Fruit fly (Drosophila melanogaster) whole organism, wandering third instar larva: ENCODE measurements around the gene Rpp14a.
A peak's percentile ranks its signal among the peaks of the same experiment; 100 is the strongest.

Experiments used
- Hr78 ChIP-seq: fragments of >200 bp; optimal IDR thresholded peaks from 2 replicates; lab custom pipeline; 2017; ENCODE audit warnings: missing biosample characterization, missing genetic modification characterization
- Jra ChIP-seq: sonication (Bioruptor generic); optimal IDR thresholded peaks from 2 replicates; lab custom pipeline; 2016; ENCODE audit warnings: missing biosample characterization, missing genetic modification characterization
- Mio ChIP-seq: sonication (Bioruptor generic); optimal IDR thresholded peaks from 2 replicates; lab custom pipeline; 2016; ENCODE audit warnings: missing biosample characterization, missing genetic modification characterization
- OdsH ChIP-seq: fragments of 200-800 bp; sonication (Bioruptor generic); optimal IDR thresholded peaks from 2 replicates; lab custom pipeline; 2016; ENCODE audit warnings: missing biosample characterization, mild to moderate bottlenecking, missing genetic modification characterization
- Rel ChIP-seq, 2 experiments: fragments of 200-800 bp; sonication (Bioruptor generic) in 1 of 2; optimal IDR thresholded peaks; 2 replicates in 1 of 2; 3 replicates in 1 of 2; lab custom pipeline; 2016 to 2019; ENCODE audit warnings: mild to moderate bottlenecking in 2 of 2, missing biosample characterization in 2 of 2, missing genetic modification characterization in 2 of 2, moderate library complexity in 1 of 2
- brk ChIP-seq: fragments of 200-800 bp; sonication (Bioruptor generic); optimal IDR thresholded peaks from 2 replicates; lab custom pipeline; 2016; ENCODE audit warnings: missing biosample characterization, mild to moderate bottlenecking, missing genetic modification characterization
- dl ChIP-seq, 2 experiments: fragments of 175-275, 200-275 bp in 1 of 2; fragments of 200-275 bp in 1 of 2; sonication (Bioruptor generic); optimal IDR thresholded peaks; lab custom pipeline; 2018; ENCODE audit warnings: mild to moderate bottlenecking in 2 of 2, missing biosample characterization in 2 of 2, missing genetic modification characterization in 2 of 2, moderate library complexity in 2 of 2; ENCODE audit not compliant: partially characterized antibody in 2 of 2, insufficient read depth in 1 of 2
- foxo ChIP-seq, 2 experiments: fragments of 200-800 bp; sonication (Bioruptor generic); optimal IDR thresholded peaks; 2 replicates in 1 of 2; 3 replicates in 1 of 2; lab custom pipeline; 2016 to 2017; ENCODE audit warnings: missing biosample characterization in 2 of 2, missing genetic modification characterization in 2 of 2
- fru ChIP-seq: fragments of 200-800 bp; sonication (Bioruptor generic); optimal IDR thresholded peaks from 3 replicates; lab custom pipeline; 2016; ENCODE audit warnings: missing biosample characterization, mild to moderate bottlenecking, missing genetic modification characterization
- h ChIP-seq: fragments of 200-800 bp; sonication (Bioruptor generic); optimal IDR thresholded peaks from 3 replicates; lab custom pipeline; 2016; ENCODE audit warnings: missing biosample characterization, mild to moderate bottlenecking, missing genetic modification characterization
- pan ChIP-seq: fragments of >200 bp; optimal IDR thresholded peaks from 2 replicates; lab custom pipeline; 2017
- psq ChIP-seq: fragments of 200-800 bp; sonication (Bioruptor generic); optimal IDR thresholded peaks from 3 replicates; lab custom pipeline; 2017; ENCODE audit warnings: missing biosample characterization, mild to moderate bottlenecking, missing genetic modification characterization, moderate library complexity

DNA sequence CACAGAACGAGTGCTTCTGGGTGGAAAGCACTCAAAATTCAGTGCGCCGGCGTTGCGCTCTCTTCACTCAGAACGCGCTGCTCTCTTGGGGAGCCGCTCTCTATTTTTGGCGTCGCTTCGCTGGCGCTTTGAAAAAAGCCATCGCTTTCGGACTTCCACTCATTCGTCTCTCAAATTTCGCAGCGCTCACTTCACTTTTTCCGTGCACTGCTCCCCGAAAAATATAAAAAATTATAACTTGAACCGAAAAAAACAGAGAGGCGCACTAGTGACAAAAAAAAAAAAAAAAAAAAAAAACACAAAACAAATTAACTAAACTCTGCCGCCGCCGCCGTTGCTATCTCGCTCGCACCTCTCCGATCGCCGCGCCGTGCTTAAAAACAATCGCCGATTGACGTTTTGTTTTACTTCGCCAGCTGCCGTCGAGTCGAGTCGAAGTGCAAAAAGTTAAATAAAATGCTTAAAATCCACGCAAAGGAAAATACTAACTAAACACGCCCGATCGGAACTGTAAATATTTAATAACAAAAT, 42.7 kb downstream of the Rpp14a start:
- TF ChIP-seq dl (GFP tag; optimal IDR thresholded peaks at IDR 0.05; lab: Kevin White, UChicago; ENCODE audit: insufficient read depth in 1 of 2, partially characterized antibody in 2 of 2) (peak; percentile 88 to 90), h (peak; percentile 33), psq (GFP tag; lab: Kevin White, UChicago) (peak; percentile 78), pan (lab: Kevin White, UChicago) (no peak), Hr78 (no peak), foxo (GFP tag; optimal IDR thresholded peaks at IDR 0.05; lab: Kevin White, UChicago) (no peak), brk (GFP tag; lab: Kevin White, UChicago) (peak; percentile 26), Rel (GFP tag; optimal IDR thresholded peaks at IDR 0.05; lab: Kevin White, UChicago) (peak; percentile 40), Rel (tag; optimal IDR thresholded peaks at IDR 0.05; lab: Kevin White, UChicago) (peak; percentile 22), fru (GFP tag; lab: Kevin White, UChicago) (peak; percentile 71), OdsH (GFP tag; lab: Kevin White, UChicago) (no peak), Jra (GFP tag; lab: Kevin White, UChicago) (peak; percentile 18), Mio (GFP tag; lab: Kevin White, UChicago) (no peak)
